Fruit fly (Drosophila melanogaster) whole organism, prepupa: ENCODE measurements around the gene CG10660.
A peak's percentile ranks its signal among the peaks of the same experiment; 100 is the strongest.

ENCODE experiments used
- Blimp-1 ChIP-seq: fragments of 200-800 bp; sonication (Bioruptor generic); optimal IDR thresholded peaks from 3 replicates; lab custom pipeline; 2017; ENCODE audit warnings: missing biosample characterization, missing genetic modification characterization, mild to moderate bottlenecking, moderate library complexity, missing genetic modification reagents
- CG10631 ChIP-seq: fragments of 200-800 bp; sonication (Bioruptor generic); optimal IDR thresholded peaks from 2 replicates; lab custom pipeline; 2016; ENCODE audit warnings: missing biosample characterization, missing genetic modification characterization
- CG10669 ChIP-seq: fragments of 200-800 bp; sonication (Bioruptor generic); optimal IDR thresholded peaks from 3 replicates; lab custom pipeline; 2018; ENCODE audit warnings: missing biosample characterization, mild to moderate bottlenecking, missing genetic modification characterization, moderate library complexity
- CG11762 ChIP-seq: fragments of 200-800 bp; sonication (Bioruptor generic); optimal IDR thresholded peaks from 3 replicates; lab custom pipeline; 2016; ENCODE audit warnings: missing biosample characterization, missing genetic modification characterization; ENCODE audit not compliant: insufficient read depth
- CG11902 ChIP-seq: fragments of 200-800 bp; sonication (Bioruptor generic); optimal IDR thresholded peaks from 3 replicates; lab custom pipeline; 2016; ENCODE audit warnings: missing biosample characterization, missing genetic modification characterization
- CG1621 ChIP-seq: fragments of 200-800 bp; sonication (Bioruptor generic); optimal IDR thresholded peaks from 3 replicates; lab custom pipeline; 2018; ENCODE audit warnings: missing biosample characterization, mild to moderate bottlenecking, missing genetic modification characterization
- CG16779 ChIP-seq: fragments of 200-800 bp; sonication (Bioruptor generic); optimal IDR thresholded peaks from 3 replicates; lab custom pipeline; 2017; ENCODE audit warnings: missing biosample characterization, mild to moderate bottlenecking, missing genetic modification characterization
- CG3032 ChIP-seq: fragments of 200-800 bp; optimal IDR thresholded peaks from 2 replicates; lab custom pipeline; 2019; ENCODE audit warnings: missing biosample characterization, mild to moderate bottlenecking, missing genetic modification characterization, moderate library complexity
- CG31627 ChIP-seq: fragments of 200-800 bp; sonication (Bioruptor generic); optimal IDR thresholded peaks from 3 replicates; lab custom pipeline; 2016; ENCODE audit warnings: missing biosample characterization, missing genetic modification characterization
- CG32006 ChIP-seq: fragments of 200-800 bp; sonication (Bioruptor generic); optimal IDR thresholded peaks from 3 replicates; lab custom pipeline; 2017; ENCODE audit warnings: missing biosample characterization, mild to moderate bottlenecking, missing genetic modification characterization
- CG3919 ChIP-seq: fragments of 200-800 bp; sonication (Bioruptor generic); optimal IDR thresholded peaks from 3 replicates; lab custom pipeline; 2016; ENCODE audit warnings: missing biosample characterization, missing genetic modification characterization
- CG4318 ChIP-seq: fragments of 200-800 bp; sonication (Bioruptor generic); optimal IDR thresholded peaks from 3 replicates; lab custom pipeline; 2017; ENCODE audit warnings: missing biosample characterization, mild to moderate bottlenecking, missing genetic modification characterization
- CG6163 ChIP-seq: fragments of 200-800 bp; sonication (Bioruptor generic); IDR thresholded peaks from 3 replicates; pipeline ENCODE4 v1.3.6; 2022; ENCODE audit warnings: missing biosample characterization, missing genetic modification characterization
- CG6276 ChIP-seq: fragments of 200-800 bp; sonication (Bioruptor generic); optimal IDR thresholded peaks from 2 replicates; lab custom pipeline; 2017; ENCODE audit warnings: missing biosample characterization, mild to moderate bottlenecking, missing genetic modification characterization
- CG6792 ChIP-seq: fragments of 200-800 bp; sonication (Bioruptor generic); optimal IDR thresholded peaks from 3 replicates; lab custom pipeline; 2016; ENCODE audit warnings: missing biosample characterization, missing genetic modification characterization
- CG6808 ChIP-seq: fragments of 200-800 bp; sonication (Bioruptor generic); optimal IDR thresholded peaks from 3 replicates; lab custom pipeline; 2017; ENCODE audit warnings: missing biosample characterization, missing genetic modification characterization, mild to moderate bottlenecking, moderate library complexity, missing genetic modification reagents
- CG6854 ChIP-seq: fragments of 200-800 bp; sonication (Bioruptor generic); optimal IDR thresholded peaks from 2 replicates; lab custom pipeline; 2017; ENCODE audit warnings: missing biosample characterization, mild to moderate bottlenecking, missing genetic modification characterization
- CG7368 ChIP-seq: fragments of 200-800 bp; sonication (Bioruptor generic); optimal IDR thresholded peaks from 3 replicates; lab custom pipeline; 2016; ENCODE audit warnings: missing biosample characterization, missing genetic modification characterization
- CG8119 ChIP-seq: fragments of 200-800 bp; sonication (Bioruptor generic); IDR thresholded peaks from 3 replicates; pipeline ENCODE4 v1.3.6; 2022; ENCODE audit warnings: missing biosample characterization, missing genetic modification characterization
- CG8319 ChIP-seq: fragments of 200-800 bp; sonication (Bioruptor generic); optimal IDR thresholded peaks from 3 replicates; lab custom pipeline; 2016; ENCODE audit warnings: missing biosample characterization, missing genetic modification characterization
- Eip75B ChIP-seq: fragments of 200-800 bp; sonication (Bioruptor generic); optimal IDR thresholded peaks from 3 replicates; lab custom pipeline; 2016; ENCODE audit warnings: missing biosample characterization, missing genetic modification characterization
- Eip78C ChIP-seq: fragments of 200-800 bp; sonication (Bioruptor generic); peaks from one replicate; lab custom pipeline; 2016; ENCODE audit warnings: missing biosample characterization, missing genetic modification characterization
- Ets21C ChIP-seq: fragments of 200-800 bp; sonication (Bioruptor generic); optimal IDR thresholded peaks from 3 replicates; lab custom pipeline; 2016; ENCODE audit warnings: missing biosample characterization, missing genetic modification characterization
- Ets96B ChIP-seq: fragments of 200-800 bp; optimal IDR thresholded peaks from 2 replicates; lab custom pipeline; 2019; ENCODE audit warnings: missing biosample characterization, mild to moderate bottlenecking, missing genetic modification characterization, moderate library complexity
- Hr38 ChIP-seq: sonication (Bioruptor generic); optimal IDR thresholded peaks from 2 replicates; lab custom pipeline; 2016; ENCODE audit warnings: missing biosample characterization, missing genetic modification characterization
- Hr4 ChIP-seq: fragments of 200-800 bp; sonication (Bioruptor generic); optimal IDR thresholded peaks from 3 replicates; lab custom pipeline; 2016; ENCODE audit warnings: missing biosample characterization, missing genetic modification characterization
- Met ChIP-seq: fragments of 200-800 bp; sonication (Bioruptor generic); optimal IDR thresholded peaks from 3 replicates; lab custom pipeline; 2016; ENCODE audit warnings: missing biosample characterization, missing genetic modification characterization
- Smox ChIP-seq: fragments of 200-800 bp; sonication (Bioruptor generic); optimal IDR thresholded peaks from 3 replicates; lab custom pipeline; 2016; ENCODE audit warnings: missing biosample characterization, missing genetic modification characterization
- Sox102F ChIP-seq: fragments of 200-800 bp; sonication (Bioruptor generic); optimal IDR thresholded peaks from 2 replicates; lab custom pipeline; 2016; ENCODE audit warnings: missing biosample characterization, mild to moderate bottlenecking, missing genetic modification characterization
- Sox14 ChIP-seq: fragments of 200-800 bp; sonication (Bioruptor generic); optimal IDR thresholded peaks from 3 replicates; lab custom pipeline; 2016; ENCODE audit warnings: missing biosample characterization, missing genetic modification characterization
- achi ChIP-seq: fragments of 200-800 bp; sonication (Bioruptor generic); optimal IDR thresholded peaks from 3 replicates; lab custom pipeline; 2016; ENCODE audit warnings: missing biosample characterization, missing genetic modification characterization
- cyc ChIP-seq: fragments of 200-800 bp; sonication (Bioruptor generic); optimal IDR thresholded peaks from 3 replicates; lab custom pipeline; 2016; ENCODE audit warnings: missing biosample characterization, missing genetic modification characterization
- dac ChIP-seq: fragments of 200-800 bp; sonication (Bioruptor generic); optimal IDR thresholded peaks from 2 replicates; lab custom pipeline; 2017; ENCODE audit warnings: missing biosample characterization, mild to moderate bottlenecking, missing genetic modification characterization
- eg ChIP-seq: fragments of 200-800 bp; sonication (Bioruptor generic); IDR thresholded peaks from 3 replicates; pipeline ENCODE4 v1.3.6; 2022; ENCODE audit warnings: missing biosample characterization, missing genetic modification characterization
- esn ChIP-seq: fragments of 200-800 bp; sonication (Bioruptor generic); optimal IDR thresholded peaks from 2 replicates; lab custom pipeline; 2016; ENCODE audit warnings: missing biosample characterization, mild to moderate bottlenecking, missing genetic modification characterization, moderate library complexity
- fd59A ChIP-seq: fragments of 200-800 bp; sonication (Bioruptor generic); optimal IDR thresholded peaks from 2 replicates; lab custom pipeline; 2017; ENCODE audit warnings: missing biosample characterization, mild to moderate bottlenecking, missing genetic modification characterization, missing genetic modification reagents
- fd85E ChIP-seq: fragments of 200-800 bp; sonication (Bioruptor generic); optimal IDR thresholded peaks from 3 replicates; lab custom pipeline; 2016; ENCODE audit warnings: missing biosample characterization, missing genetic modification characterization
- fkh ChIP-seq: fragments of 200-800 bp; sonication (Bioruptor generic); optimal IDR thresholded peaks from 3 replicates; lab custom pipeline; 2017; ENCODE audit warnings: missing biosample characterization, mild to moderate bottlenecking, missing genetic modification characterization, moderate library complexity
- lz ChIP-seq: fragments of 200-800 bp; sonication (Bioruptor generic); optimal IDR thresholded peaks from 3 replicates; lab custom pipeline; 2016; ENCODE audit warnings: missing biosample characterization, missing genetic modification characterization
- pdm3 ChIP-seq: fragments of 200-800 bp; sonication (Bioruptor generic); optimal IDR thresholded peaks from 3 replicates; lab custom pipeline; 2016; ENCODE audit warnings: missing biosample characterization, missing genetic modification characterization
- salr ChIP-seq, 2 experiments: fragments of 200-800 bp; sonication (Bioruptor generic); optimal IDR thresholded peaks; 3 replicates each; lab custom pipeline; 2016 to 2018; ENCODE audit warnings: missing biosample characterization in 2 of 2, missing genetic modification characterization in 2 of 2, mild to moderate bottlenecking in 1 of 2
- svp ChIP-seq: fragments of 200-800 bp; sonication (Bioruptor generic); peaks from one replicate; lab custom pipeline; 2016; ENCODE audit warnings: missing biosample characterization, missing genetic modification characterization
- topi ChIP-seq: fragments of 200-800 bp; sonication (Bioruptor generic); optimal IDR thresholded peaks from 3 replicates; lab custom pipeline; 2016; ENCODE audit warnings: missing biosample characterization, missing genetic modification characterization
- vri ChIP-seq: fragments of 200-800 bp; sonication (Bioruptor generic); optimal IDR thresholded peaks from 3 replicates; lab custom pipeline; 2016; ENCODE audit warnings: missing biosample characterization, mild to moderate bottlenecking, missing genetic modification characterization

CG10660 gene

dm6 chr3L:12447501-12447900 is 43.0 kb downstream of the CG10660 start (continued):
- peak; percentile 17 for TF ChIP-seq Hr4 (GFP tag; lab: Kevin White, UChicago)
- no peak for TF ChIP-seq lz
- TF ChIP-seq CG31627: no peak
- no peak for TF ChIP-seq Ets21C (GFP tag; lab: Kevin White, UChicago)
- no peak for TF ChIP-seq CG10669
- no peak for TF ChIP-seq cyc (GFP tag; lab: Kevin White, UChicago)
- TF ChIP-seq topi (GFP tag; lab: Kevin White, UChicago): no peak
- TF ChIP-seq CG6808 (GFP tag; lab: Kevin White, UChicago): no peak
- no peak for TF ChIP-seq fd85E (GFP tag; lab: Kevin White, UChicago)
- peak; percentile 40; the same call in 1 of the 3 replicates for TF ChIP-seq CG8119 (GFP tag; lab: Robert Waterston, UW)
- TF ChIP-seq Blimp-1: no peak
- peak; percentile 1 for TF ChIP-seq CG3032 (tag; lab: Kevin White, UChicago)
- no peak for TF ChIP-seq CG7368 (GFP tag; lab: Kevin White, UChicago)
- TF ChIP-seq Hr38 (GFP tag; lab: Kevin White, UChicago): no peak
- no peak for TF ChIP-seq CG11762
- no peak for TF ChIP-seq pdm3 (GFP tag; lab: Kevin White, UChicago)
- peak; percentile 52 for TF ChIP-seq CG32006 (GFP tag; lab: Kevin White, UChicago)
- TF ChIP-seq CG10631: no peak
- TF ChIP-seq dac (GFP tag; lab: Kevin White, UChicago): no peak
- TF ChIP-seq CG16779: no peak
- TF ChIP-seq salr (GFP tag; optimal IDR thresholded peaks at IDR 0.05; lab: Kevin White, UChicago): no peak
- TF ChIP-seq fkh (GFP tag; lab: Kevin White, UChicago): no peak
- TF ChIP-seq CG6792: no peak
- no peak for TF ChIP-seq achi
- TF ChIP-seq CG11902: no peak
- TF ChIP-seq eg: no peak
- no peak for TF ChIP-seq Sox102F (GFP tag; lab: Kevin White, UChicago)
- TF ChIP-seq CG6276 (GFP tag; lab: Kevin White, UChicago): no peak
- TF ChIP-seq, all 60 proteins: peak for 12

dm6 chr3L:12447081-12447480 is 43.4 kb downstream of the CG10660 start:
- TF ChIP-seq topi (GFP tag; lab: Kevin White, UChicago) (no peak), Smox (GFP tag; lab: Kevin White, UChicago) (no peak), CG4318 (no peak), Eip75B (GFP tag; lab: Kevin White, UChicago) (no peak)

dm6 chr3L:12444040-12444439 is 46.4 kb downstream of the CG10660 start:
- TF ChIP-seq Met (GFP tag; lab: Kevin White, UChicago): peak; percentile 12
- no peak for TF ChIP-seq Ets96B
- TF ChIP-seq Eip78C (GFP tag; lab: Kevin White, UChicago): peak; percentile 68
- peak; percentile 13 for TF ChIP-seq CG10669
- peak; percentile 6 for TF ChIP-seq CG3919 (GFP tag; lab: Kevin White, UChicago)
- TF ChIP-seq svp (GFP tag; lab: Kevin White, UChicago): peak; percentile 28
- TF ChIP-seq CG7368 (GFP tag; lab: Kevin White, UChicago): no peak
- TF ChIP-seq CG3032 (tag; lab: Kevin White, UChicago): peak; percentile 11
- TF ChIP-seq esn (GFP tag; lab: Kevin White, UChicago): peak; percentile 4

- TF ChIP-seq CG6854 (GFP tag; lab: Kevin White, UChicago) (peak; percentile 3), fd59A (GFP tag; lab: Kevin White, UChicago) (peak; percentile 63), Eip75B (GFP tag; lab: Kevin White, UChicago) (peak; percentile 55), Blimp-1 (peak; percentile 11), CG10631 (peak; percentile 33), Sox14 (GFP tag; lab: Kevin White, UChicago) (peak; percentile 72), CG1621 (tag; lab: Kevin White, UChicago) (peak; percentile 28), vri (GFP tag; lab: Kevin White, UChicago) (peak; percentile 45), CG8319 (peak; percentile 15), CG10669 (peak; percentile 75), svp (GFP tag; lab: Kevin White, UChicago) (peak; percentile 88), Eip78C (GFP tag; lab: Kevin White, UChicago) (peak; percentile 94), CG31627 (peak; percentile 60), CG3919 (GFP tag; lab: Kevin White, UChicago) (peak; percentile 74), esn (GFP tag; lab: Kevin White, UChicago) (peak; percentile 68), CG6163 (GFP tag; lab: Robert Waterston, UW) (peak; percentile 65; the same call in 2 of the 3 replicates), CG7368 (GFP tag; lab: Kevin White, UChicago) (peak; percentile 37), CG6808 (GFP tag; lab: Kevin White, UChicago) (peak; percentile 76), CG3032 (tag; lab: Kevin White, UChicago) (peak; percentile 73), achi (peak; percentile 73), CG11762 (no peak), Hr38 (GFP tag; lab: Kevin White, UChicago) (no peak), Hr4 (GFP tag; lab: Kevin White, UChicago) (peak; percentile 66), CG8119 (GFP tag; lab: Robert Waterston, UW) (peak; percentile 66), salr (GFP tag; optimal IDR thresholded peaks at IDR 0.05; lab: Kevin White, UChicago) (peak; percentile 55 to 59), Sox102F (GFP tag; lab: Kevin White, UChicago) (peak; percentile 83), CG4318 (peak; percentile 62)
These were observed 47.9 kb downstream of the CG10660 start for dm6 chr3L:12442593-12442992.
